Fruit fly (Drosophila melanogaster) whole organism, embryonic: Measurements from ENCODE around the gene Rpp14a.

Source experiments
- Ada2b ChIP-seq: fragments of 200-800 bp; sonication (Bioruptor generic); IDR thresholded peaks from 2 replicates; pipeline ENCODE4 v1.3.6; 2022; ENCODE audit warnings: missing biosample characterization, missing genetic modification characterization
- Bdp1 ChIP-seq: fragments of 200-800 bp; sonication (Bioruptor generic); optimal IDR thresholded peaks from 3 replicates; lab custom pipeline; 2016; ENCODE audit warnings: missing biosample characterization, missing genetic modification characterization
- CG10366 ChIP-seq: fragments of 200-800 bp; sonication (Bioruptor generic); IDR thresholded peaks from 2 replicates; pipeline ENCODE4 v1.3.6; 2022; ENCODE audit warnings: missing biosample characterization, missing genetic modification characterization
- CG11456 ChIP-seq: fragments of 200-800 bp; sonication (Bioruptor generic); IDR thresholded peaks from 3 replicates; pipeline ENCODE4 v1.3.6; 2022; ENCODE audit warnings: missing biosample characterization, missing genetic modification characterization
- CG1233 ChIP-seq: fragments of 200-800 bp; sonication (Bioruptor generic); optimal IDR thresholded peaks from 4 replicates; lab custom pipeline; 2018; ENCODE audit warnings: missing biosample characterization, mild to moderate bottlenecking, missing genetic modification characterization
- CG12391 ChIP-seq: fragments of 200-800 bp; sonication (Bioruptor generic); optimal IDR thresholded peaks from 3 replicates; lab custom pipeline; 2018; ENCODE audit warnings: missing biosample characterization, mild to moderate bottlenecking, missing genetic modification characterization, moderate library complexity
- CG12659 ChIP-seq: fragments of 200-800 bp; sonication (Bioruptor generic); optimal IDR thresholded peaks from 3 replicates; lab custom pipeline; 2017; ENCODE audit warnings: mild to moderate bottlenecking, missing biosample characterization, missing genetic modification reagents, missing genetic modification characterization
- CG13287 ChIP-seq: fragments of 200-800 bp; sonication (Bioruptor generic); IDR thresholded peaks from 2 replicates; pipeline ENCODE4 v1.3.6; 2022; ENCODE audit warnings: missing biosample characterization, missing genetic modification characterization; ENCODE audit not compliant: partially characterized antibody
- CG13296 ChIP-seq: fragments of 200-800 bp; sonication (Bioruptor generic); optimal IDR thresholded peaks from 3 replicates; lab custom pipeline; 2018; ENCODE audit warnings: missing biosample characterization, mild to moderate bottlenecking, missing genetic modification characterization
- CG15514 ChIP-seq: fragments of 200-800 bp; sonication (Bioruptor generic); optimal IDR thresholded peaks from 3 replicates; lab custom pipeline; 2017; ENCODE audit warnings: missing biosample characterization, missing genetic modification characterization, mild to moderate bottlenecking, moderate library complexity, missing genetic modification reagents
- CG18011 ChIP-seq: fragments of 200-800 bp; sonication (Bioruptor generic); optimal IDR thresholded peaks from 2 replicates; lab custom pipeline; 2017; ENCODE audit warnings: missing biosample characterization, missing genetic modification characterization, mild to moderate bottlenecking, moderate library complexity, missing genotype
- CG31224 ChIP-seq: fragments of 200-800 bp; sonication (Bioruptor generic); IDR thresholded peaks from 2 replicates; pipeline ENCODE4 v1.3.6; 2022; ENCODE audit warnings: missing biosample characterization, missing genetic modification characterization
- CG31365 ChIP-seq: fragments of 200-800 bp; sonication (Bioruptor generic); optimal IDR thresholded peaks from 2 replicates; lab custom pipeline; 2018; ENCODE audit warnings: missing biosample characterization, mild to moderate bottlenecking, missing genetic modification characterization
- CG7963 ChIP-seq: fragments of 200-800 bp; sonication (Bioruptor generic); IDR thresholded peaks from 3 replicates; pipeline ENCODE4 v1.3.6; 2022; ENCODE audit warnings: missing biosample characterization, missing genetic modification characterization; ENCODE audit not compliant: partially characterized antibody
- CG8478 ChIP-seq: fragments of >200 bp; optimal IDR thresholded peaks from 2 replicates; lab custom pipeline; 2018
- CG9437 ChIP-seq: fragments of 200-800 bp; sonication (Bioruptor generic); optimal IDR thresholded peaks from 2 replicates; lab custom pipeline; 2018; ENCODE audit warnings: missing biosample characterization, mild to moderate bottlenecking, missing genetic modification characterization
- CHES-1-like ChIP-seq: fragments of 200-800 bp; sonication (Bioruptor generic); optimal IDR thresholded peaks from 2 replicates; lab custom pipeline; 2016; ENCODE audit warnings: missing biosample characterization, missing genetic modification characterization
- CoRest ChIP-seq: fragments of 200-800 bp; sonication (Bioruptor generic); optimal IDR thresholded peaks from 3 replicates; lab custom pipeline; 2018; ENCODE audit warnings: missing biosample characterization, mild to moderate bottlenecking, missing genetic modification characterization, moderate library complexity
- Dfd ChIP-seq, 2 experiments: fragments of >200 bp; optimal IDR thresholded peaks; 2 replicates each; lab custom pipeline; 2017; ENCODE audit warnings: missing biosample characterization in 2 of 2, missing genetic modification characterization in 2 of 2
- Doc2 ChIP-seq: fragments of 200-800 bp; sonication (Bioruptor generic); IDR thresholded peaks from 2 replicates; pipeline ENCODE4 v1.3.6; 2022; ENCODE audit warnings: missing biosample characterization, missing genetic modification characterization
- HLHmδ ChIP-seq: fragments of 200-800 bp; sonication (Bioruptor generic); optimal IDR thresholded peaks from 2 replicates; lab custom pipeline; 2018; ENCODE audit warnings: missing biosample characterization, mild to moderate bottlenecking, missing genetic modification characterization, moderate library complexity
- HmgZ ChIP-seq: fragments of 200-800 bp; sonication (Bioruptor generic); optimal IDR thresholded peaks from 2 replicates; lab custom pipeline; 2018; ENCODE audit warnings: missing biosample characterization, mild to moderate bottlenecking, missing genetic modification characterization
- Hmx ChIP-seq: fragments of 200-800 bp; sonication (Bioruptor generic); optimal IDR thresholded peaks from 2 replicates; lab custom pipeline; 2016; ENCODE audit warnings: missing biosample characterization, missing genetic modification characterization
- Hr51 ChIP-seq, 2 experiments: fragments of 200-800 bp; sonication (Bioruptor generic); optimal IDR thresholded peaks; 2 replicates in 1 of 2; 3 replicates in 1 of 2; lab custom pipeline; 2016 to 2018; ENCODE audit warnings: missing biosample characterization in 2 of 2, missing genetic modification characterization in 2 of 2, mild to moderate bottlenecking in 1 of 2, moderate library complexity in 1 of 2
- Hsf ChIP-seq: fragments of 200-800 bp; sonication (Bioruptor generic); optimal IDR thresholded peaks from 3 replicates; lab custom pipeline; 2016; ENCODE audit warnings: missing biosample characterization, missing genetic modification characterization
- Kr ChIP-seq: fragments of 200-800 bp; sonication (Bioruptor generic); optimal IDR thresholded peaks from 2 replicates; lab custom pipeline; 2017; ENCODE audit warnings: missing biosample characterization, mild to moderate bottlenecking, missing genetic modification characterization
- Ptx1 ChIP-seq: fragments of 200-800 bp; sonication (Bioruptor generic); IDR thresholded peaks from 2 replicates; pipeline ENCODE4 v1.3.6; 2022; ENCODE audit warnings: missing biosample characterization, missing genetic modification characterization
- Spps ChIP-seq: fragments of 200-800 bp; sonication (Bioruptor generic); optimal IDR thresholded peaks from 2 replicates; lab custom pipeline; 2018; ENCODE audit warnings: missing biosample characterization, mild to moderate bottlenecking, missing genetic modification characterization
- Ssrp ChIP-seq: fragments of 200-800 bp; sonication (Bioruptor generic); optimal IDR thresholded peaks from 2 replicates; lab custom pipeline; 2018; ENCODE audit warnings: missing biosample characterization, mild to moderate bottlenecking, missing genetic modification characterization, moderate library complexity
- TFAM ChIP-seq: fragments of 200-800 bp; sonication (Bioruptor generic); optimal IDR thresholded peaks from 2 replicates; lab custom pipeline; 2017; ENCODE audit warnings: missing biosample characterization, missing genetic modification characterization, inconsistent platforms
- corto ChIP-seq: fragments of 200-800 bp; sonication (Bioruptor generic); optimal IDR thresholded peaks from 2 replicates; lab custom pipeline; 2016; ENCODE audit warnings: missing biosample characterization, mild to moderate bottlenecking, missing genetic modification characterization, moderate library complexity
- dmrt99B ChIP-seq: fragments of 200-800 bp; sonication (Bioruptor generic); optimal IDR thresholded peaks from 2 replicates; lab custom pipeline; 2018; ENCODE audit warnings: missing biosample characterization, mild to moderate bottlenecking, missing genetic modification characterization, moderate library complexity
- gce ChIP-seq: fragments of 200-800 bp; sonication (Bioruptor generic); IDR thresholded peaks from 3 replicates; pipeline ENCODE4 v1.3.6; 2022; ENCODE audit warnings: missing biosample characterization, missing genetic modification characterization
- gem ChIP-seq: fragments of 200-800 bp; sonication (Bioruptor generic); optimal IDR thresholded peaks from 2 replicates; lab custom pipeline; 2019; ENCODE audit warnings: missing biosample characterization, mild to moderate bottlenecking, missing genetic modification characterization, moderate library complexity
- gsb-n ChIP-seq: fragments of 200-800 bp; sonication (Bioruptor generic); optimal IDR thresholded peaks from 3 replicates; lab custom pipeline; 2018; ENCODE audit warnings: missing biosample characterization, mild to moderate bottlenecking, missing genetic modification characterization
- hkb ChIP-seq, 2 experiments: fragments of 200-800 bp in 1 of 2; fragments of >200 bp in 1 of 2; sonication (Bioruptor generic) in 1 of 2; IDR thresholded peaks in 1 of 2; optimal IDR thresholded peaks in 1 of 2; 2 replicates each; pipeline versions ENCODE4 v1.3.6 to Lab custom; 2017 to 2022; ENCODE audit warnings: missing biosample characterization in 1 of 2, missing genetic modification characterization in 1 of 2
- kay ChIP-seq: fragments of 200-800 bp; sonication (Bioruptor generic); optimal IDR thresholded peaks from 2 replicates; lab custom pipeline; 2016; ENCODE audit warnings: missing biosample characterization, missing genetic modification characterization
- lilli ChIP-seq: fragments of 200-800 bp; sonication (Bioruptor generic); optimal IDR thresholded peaks from 3 replicates; lab custom pipeline; 2016; ENCODE audit warnings: missing biosample characterization, missing genetic modification characterization
- luna ChIP-seq: fragments of 200-800 bp; sonication (Bioruptor generic); optimal IDR thresholded peaks from 2 replicates; lab custom pipeline; 2016; ENCODE audit warnings: missing biosample characterization, missing genetic modification characterization
- odd ChIP-seq: fragments of 200-800 bp; sonication (Bioruptor generic); optimal IDR thresholded peaks from 2 replicates; lab custom pipeline; 2017; ENCODE audit warnings: missing biosample characterization, mild to moderate bottlenecking, missing genetic modification characterization
- pb ChIP-seq: fragments of 200-800 bp; sonication (Bioruptor generic); optimal IDR thresholded peaks from 3 replicates; lab custom pipeline; 2016; ENCODE audit warnings: missing biosample characterization, missing genetic modification characterization
- pum ChIP-seq: fragments of 200-800 bp; sonication (Bioruptor generic); optimal IDR thresholded peaks from 2 replicates; lab custom pipeline; 2016; ENCODE audit warnings: missing biosample characterization, missing genetic modification characterization
- schlank ChIP-seq: fragments of 200-800 bp; sonication (Bioruptor generic); optimal IDR thresholded peaks from 2 replicates; lab custom pipeline; 2018; ENCODE audit warnings: missing biosample characterization, mild to moderate bottlenecking, missing genetic modification characterization
- sob ChIP-seq: fragments of 200-800 bp; sonication (Bioruptor generic); IDR thresholded peaks from 2 replicates; pipeline ENCODE4 v1.3.6; 2022; ENCODE audit warnings: missing biosample characterization, missing genetic modification characterization
- stc ChIP-seq: fragments of 200-800 bp; sonication (Bioruptor generic); IDR thresholded peaks from 2 replicates; pipeline ENCODE4 v1.3.6; 2022; ENCODE audit warnings: missing biosample characterization, missing genetic modification characterization
- tup ChIP-seq: fragments of 200-800 bp; sonication (Bioruptor generic); optimal IDR thresholded peaks from 2 replicates; lab custom pipeline; 2016; ENCODE audit warnings: missing biosample characterization, mild to moderate bottlenecking, missing genetic modification characterization, moderate library complexity
- unpg ChIP-seq: fragments of 200-800 bp; sonication (Bioruptor generic); optimal IDR thresholded peaks from 3 replicates; lab custom pipeline; 2018; ENCODE audit warnings: missing biosample characterization, mild to moderate bottlenecking, missing genetic modification characterization, moderate library complexity
- vvl ChIP-seq: fragments of 200-800 bp; sonication (Bioruptor generic); IDR thresholded peaks from 2 replicates; pipeline ENCODE4 v1.3.6; 2022; ENCODE audit warnings: missing biosample characterization, missing genetic modification characterization
- zen ChIP-seq: fragments of 200-800 bp; sonication (Bioruptor generic); optimal IDR thresholded peaks from 3 replicates; lab custom pipeline; 2018; ENCODE audit warnings: missing biosample characterization, mild to moderate bottlenecking, missing genetic modification characterization, moderate library complexity

Gene Rpp14a

dm6 chr3R:30043139-30043744 lies 13.4 kb upstream of the Rpp14a start, which contains the start of gene Sry-delta (continued):
- TF ChIP-seq tup (GFP tag; lab: Kevin White, UChicago) = peak; percentile 46
- TF ChIP-seq HmgZ = peak; percentile 90
- peak; percentile 89 for TF ChIP-seq CG13287
- TF ChIP-seq gem (tag; lab: Kevin White, UChicago) = no peak
- peak; percentile 93 for TF ChIP-seq lilli (GFP tag; lab: Kevin White, UChicago)
- 0 out of 3 replicates have a peak, but pooled peaks have one; percentile 20 for TF ChIP-seq gce (GFP tag; lab: Robert Waterston, UW)
- TF ChIP-seq Hsf = peak; percentile 87
- TF ChIP-seq CG12659 (GFP tag; lab: Kevin White, UChicago) = peak; percentile 91
- peak; percentile 61 for TF ChIP-seq kay (GFP tag; lab: Kevin White, UChicago)
- peak; percentile 95 for TF ChIP-seq CHES-1-like (GFP tag; lab: Kevin White, UChicago)
- peak; percentile 91 for TF ChIP-seq CG15514 (GFP tag; lab: Kevin White, UChicago)
- TF ChIP-seq odd (GFP tag; lab: Kevin White, UChicago) = no peak
- TF ChIP-seq CG1233 (GFP tag; lab: Kevin White, UChicago) = peak; percentile 52
- TF ChIP-seq CoRest (tag; lab: Kevin White, UChicago) = peak; percentile 70
- TF ChIP-seq zen (tag; lab: Kevin White, UChicago) = peak; percentile 80
- TF ChIP-seq CG12391 (tag; lab: Kevin White, UChicago) = peak; percentile 85
- peak; percentile 40 for TF ChIP-seq Ssrp (tag; lab: Kevin White, UChicago)
- TF ChIP-seq Doc2 (GFP tag; lab: Robert Waterston, UW) = no peak
- TF ChIP-seq hkb (optimal IDR thresholded peaks at IDR 0.05; lab: Kevin White, UChicago) = no peak
- peak; percentile 75 for TF ChIP-seq hkb (GFP tag; IDR thresholded peaks at IDR 0.05; lab: Robert Waterston, UW)
- TF ChIP-seq vvl = peak; percentile 90
- peak; percentile 86 for TF ChIP-seq pum (GFP tag; lab: Kevin White, UChicago)
- TF ChIP-seq luna (GFP tag; lab: Kevin White, UChicago) = peak; percentile 84
- no peak for TF ChIP-seq Dfd (GFP tag; optimal IDR thresholded peaks at IDR 0.05; lab: Kevin White, UChicago)
- no peak for TF ChIP-seq gsb-n (tag; lab: Kevin White, UChicago)
- TF ChIP-seq CG31224 (GFP tag; lab: Robert Waterston, UW) = peak; percentile 57
- no peak for TF ChIP-seq CG8478 (lab: Kevin White, UChicago)
- TF ChIP-seq Hr51 (GFP tag; optimal IDR thresholded peaks at IDR 0.05; lab: Kevin White, UChicago) = peak in 1 of 2 experiments; percentile 88
- no peak for TF ChIP-seq CG9437 (GFP tag; lab: Kevin White, UChicago)
- TF ChIP-seq Spps = peak; percentile 3
- TF ChIP-seq dmrt99B (tag; lab: Kevin White, UChicago) = no peak
- TF ChIP-seq CG11456 (GFP tag; lab: Robert Waterston, UW) = peak; percentile 94
- TF ChIP-seq sob (GFP tag; lab: Robert Waterston, UW) = peak; percentile 90
- TF ChIP-seq Ada2b (GFP tag; lab: Robert Waterston, UW) = peak; percentile 77
- TF ChIP-seq unpg (GFP tag; lab: Kevin White, UChicago) = peak; percentile 68
- peak; percentile 40; the same call in 1 of the 2 replicates for TF ChIP-seq stc
- TF ChIP-seq Hmx = no peak
- peak; percentile 70 for TF ChIP-seq CG10366
- peak; percentile 73 for TF ChIP-seq Bdp1 (GFP tag; lab: Kevin White, UChicago)
- no peak for TF ChIP-seq pb
- no peak for TF ChIP-seq corto (GFP tag; lab: Kevin White, UChicago)
- TF ChIP-seq schlank (tag; lab: Kevin White, UChicago) = peak; percentile 56
- TF ChIP-seq TFAM (GFP tag; lab: Kevin White, UChicago) = peak; percentile 13
- no peak for TF ChIP-seq CG31365 (tag; lab: Kevin White, UChicago)
- TF ChIP-seq Kr (GFP tag; lab: Kevin White, UChicago) = no peak
- peak; percentile 86 for TF ChIP-seq Ptx1
- TF ChIP-seq HLHmδ = peak; percentile 18
- no peak for TF ChIP-seq CG7963 (GFP tag; lab: Robert Waterston, UW)
- peak; percentile 72 for TF ChIP-seq CG18011 (GFP tag; lab: Kevin White, UChicago)
- peak; percentile 58 for TF ChIP-seq CG13296 (GFP tag; lab: Kevin White, UChicago)
